Fruit fly (Drosophila melanogaster): Measurements from ENCODE around the gene CG15386.

The CG15386 gene

dm6 chr2L:2202853-2203717 lies 14.0 kb downstream of the CG15386 start (continued):
- no peak for TF ChIP-seq ap (GFP tag; IDR thresholded peaks at IDR 0.05)
- no peak for TF ChIP-seq repo (GFP tag; optimal IDR thresholded peaks at IDR 0.05)
- peak; percentile 34; the same call in 2 of the 3 replicates for TF ChIP-seq HLH4C (GFP tag; IDR thresholded peaks at IDR 0.05; ENCODE audit: partially characterized antibody)
- peak; percentile 0 for TF ChIP-seq CoRest (tag; optimal IDR thresholded peaks at IDR 0.05)
- TF ChIP-seq CG4424 (GFP tag; optimal IDR thresholded peaks at IDR 0.05): no peak
- no peak for TF ChIP-seq disco-r (GFP tag; optimal IDR thresholded peaks at IDR 0.05)
- no peak for TF ChIP-seq sima (GFP tag; optimal IDR thresholded peaks at IDR 0.05)
- no peak for TF ChIP-seq croc (GFP tag; conservative IDR thresholded peaks at IDR 0.05)
- no peak for TF ChIP-seq CG15479 (GFP tag; optimal IDR thresholded peaks at IDR 0.05)
- no peak for TF ChIP-seq Fer1 (GFP tag; optimal IDR thresholded peaks at IDR 0.05)
- no peak for TF ChIP-seq prd (optimal IDR thresholded peaks at IDR 0.05)
- no peak for TF ChIP-seq prd (GFP tag; IDR thresholded peaks at IDR 0.05)
- TF ChIP-seq C15 (GFP tag; IDR thresholded peaks at IDR 0.05): no peak
- TF ChIP-seq CG42726 (GFP tag; IDR thresholded peaks at IDR 0.05; ENCODE audit: partially characterized antibody): no peak
- TF ChIP-seq Lim3 (GFP tag; IDR thresholded peaks at IDR 0.05): no peak
- no peak for TF ChIP-seq onecut (GFP tag; IDR thresholded peaks at IDR 0.05)
- no peak for TF ChIP-seq dan (GFP tag; IDR thresholded peaks at IDR 0.05)
- TF ChIP-seq ac (GFP tag; optimal IDR thresholded peaks at IDR 0.05): no peak
- TF ChIP-seq emc (GFP tag; optimal IDR thresholded peaks at IDR 0.05): no peak
- TF ChIP-seq CG16815 (GFP tag; optimal IDR thresholded peaks at IDR 0.05): no peak
- no peak for TF ChIP-seq Poxn (GFP tag; IDR thresholded peaks at IDR 0.05)
- TF ChIP-seq zf30C (GFP tag; optimal IDR thresholded peaks at IDR 0.05): no peak
- peak; percentile 97 for TF ChIP-seq CG31224 (GFP tag; IDR thresholded peaks at IDR 0.05)
- TF ChIP-seq twi (tag; optimal IDR thresholded peaks at IDR 0.05): no peak
- peak; percentile 53; the same call in 1 of the 2 replicates for TF ChIP-seq bowl (GFP tag; IDR thresholded peaks at IDR 0.05)
- TF ChIP-seq pnt (GFP tag; optimal IDR thresholded peaks at IDR 0.05): no peak
- TF ChIP-seq Mes4 (GFP tag; optimal IDR thresholded peaks at IDR 0.05): no peak
- no peak for TF ChIP-seq scrt (GFP tag; optimal IDR thresholded peaks at IDR 0.05)
- no peak for TF ChIP-seq Ada2b (GFP tag; IDR thresholded peaks at IDR 0.05)
- peak; percentile 70 for TF ChIP-seq CG9437 (GFP tag; optimal IDR thresholded peaks at IDR 0.05)
- peak; percentile 34; the same call in 2 of the 4 replicates for TF ChIP-seq Dll (GFP tag; IDR thresholded peaks at IDR 0.05; ENCODE audit: partially characterized antibody)
- TF ChIP-seq chinmo (GFP tag; IDR thresholded peaks at IDR 0.05; ENCODE audit: partially characterized antibody): peak; percentile 94
- TF ChIP-seq fd3F (GFP tag; optimal IDR thresholded peaks at IDR 0.05): no peak
- no peak for TF ChIP-seq CG17568 (GFP tag; optimal IDR thresholded peaks at IDR 0.05)
- no peak for TF ChIP-seq CG17802 (tag; optimal IDR thresholded peaks at IDR 0.05)
- no peak for TF ChIP-seq yki (optimal IDR thresholded peaks at IDR 0.05)
- no peak for TF ChIP-seq CG3726 (GFP tag; IDR thresholded peaks at IDR 0.05)
- TF ChIP-seq CG7372 (GFP tag; IDR thresholded peaks at IDR 0.05): no peak
- TF ChIP-seq HLH3B (GFP tag; IDR thresholded peaks at IDR 0.05): peak; percentile 11; the same call in 1 of the 2 replicates
- TF ChIP-seq CG18619 (GFP tag; optimal IDR thresholded peaks at IDR 0.05): no peak
- no peak for TF ChIP-seq Kr (GFP tag; optimal IDR thresholded peaks at IDR 0.05)
- no peak for TF ChIP-seq slou (GFP tag; optimal IDR thresholded peaks at IDR 0.05)
- TF ChIP-seq CG13894 (tag; optimal IDR thresholded peaks at IDR 0.05): peak; percentile 43
- TF ChIP-seq Dref (GFP tag; IDR thresholded peaks at IDR 0.05): 0 out of 2 replicates have a peak, but pooled peaks have one; percentile 29
- TF ChIP-seq Usf (GFP tag; optimal IDR thresholded peaks at IDR 0.05): no peak
- TF ChIP-seq CG5180 (GFP tag; optimal IDR thresholded peaks at IDR 0.05): peak; percentile 32
- TF ChIP-seq CG31365 (tag; optimal IDR thresholded peaks at IDR 0.05): no peak
- no peak for TF ChIP-seq CG11093 (GFP tag; IDR thresholded peaks at IDR 0.05)
- TF ChIP-seq Dbx (GFP tag; IDR thresholded peaks at IDR 0.05): no peak
- no peak for TF ChIP-seq Camta (GFP tag; optimal IDR thresholded peaks at IDR 0.05)

Measured in whole organism, embryonic.